Fruit fly (Drosophila melanogaster) whole organism, larva: ENCODE data around the gene CG4962.
A peak's percentile ranks its signal among the peaks of the same experiment; 100 is the strongest.

ENCODE experiments used
- noc ChIP-seq: fragments of 200-800 bp; sonication (Bioruptor generic); optimal IDR thresholded peaks from 3 replicates; lab custom pipeline; 2019; ENCODE audit warnings: missing biosample characterization, mild to moderate bottlenecking, missing genetic modification characterization, moderate library complexity

Gene CG4962

DNA sequence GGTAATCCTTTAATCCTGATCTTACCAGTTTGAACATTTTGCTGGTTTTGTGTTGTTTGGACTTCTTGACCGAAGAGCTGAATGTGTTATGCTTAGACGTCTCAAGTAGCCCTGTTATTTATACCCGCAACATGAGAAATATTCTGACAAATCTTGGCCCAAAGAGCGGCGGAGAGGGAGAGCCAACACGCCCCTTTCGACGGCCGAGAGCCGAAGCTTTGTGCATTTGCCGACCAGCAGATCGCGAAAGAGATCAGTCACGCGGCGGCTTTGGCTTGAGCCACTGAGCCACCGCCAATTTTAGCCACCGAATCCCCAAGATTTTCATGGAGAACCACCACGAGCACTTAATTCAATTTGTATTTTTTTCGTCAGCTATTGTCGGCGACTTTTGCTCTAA is at the start of gene CG4962:
Gene CG4962, minus strand, starts transcription at position 101 of the 400 bp plus-strand sequence.
- TF ChIP-seq noc = no peak

- TF ChIP-seq noc = no peak
Measured at dm6 chr3L:16339873-16340272, 44.5 kb upstream of the CG4962 start.

DNA sequence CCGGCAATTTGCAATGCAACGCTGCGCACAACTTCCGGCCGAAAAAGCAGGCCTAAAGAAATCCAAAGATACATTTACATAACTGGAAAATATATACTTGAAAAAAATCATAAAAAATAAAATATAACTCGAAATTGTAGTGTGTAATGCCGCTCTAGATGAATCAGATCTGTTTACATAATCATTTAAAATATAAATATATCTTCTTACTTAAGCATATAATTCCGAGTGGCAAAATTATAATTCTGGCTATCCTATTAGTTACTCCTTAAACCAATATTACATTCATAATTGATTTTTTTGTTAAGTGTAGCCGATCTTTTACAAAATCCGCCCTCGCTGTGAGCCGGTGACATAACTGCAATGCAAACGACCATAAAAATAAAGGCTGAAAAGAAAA is 44.1 kb upstream of the CG4962 start:
- no peak for TF ChIP-seq noc

dm6 chr3L:16338703-16339102 is 43.4 kb upstream of the CG4962 start, which contains the start of gene CG4998:
CG4998 (plus strand) TSS chr3L:16339003.
- TF ChIP-seq noc = no peak

DNA sequence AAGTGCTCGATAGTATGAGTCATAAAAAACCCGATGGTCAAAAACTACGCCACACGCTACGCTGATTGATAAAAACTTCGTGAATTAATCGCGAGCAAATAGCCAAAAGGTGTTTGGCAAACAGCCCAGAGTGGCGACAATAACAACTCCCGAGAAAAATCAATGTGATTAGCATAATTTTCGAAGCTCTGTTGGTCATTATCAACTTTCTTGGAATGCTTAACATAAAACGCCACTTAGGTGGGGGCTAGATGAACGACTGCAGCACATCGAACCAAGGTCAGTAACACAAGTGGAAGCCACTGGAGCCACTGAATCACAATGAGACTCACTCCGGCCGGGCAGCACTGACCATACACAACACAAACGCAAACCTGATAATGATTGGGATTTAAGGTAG is 42.4 kb upstream of the CG4962 start:
- no peak for TF ChIP-seq noc

DNA sequence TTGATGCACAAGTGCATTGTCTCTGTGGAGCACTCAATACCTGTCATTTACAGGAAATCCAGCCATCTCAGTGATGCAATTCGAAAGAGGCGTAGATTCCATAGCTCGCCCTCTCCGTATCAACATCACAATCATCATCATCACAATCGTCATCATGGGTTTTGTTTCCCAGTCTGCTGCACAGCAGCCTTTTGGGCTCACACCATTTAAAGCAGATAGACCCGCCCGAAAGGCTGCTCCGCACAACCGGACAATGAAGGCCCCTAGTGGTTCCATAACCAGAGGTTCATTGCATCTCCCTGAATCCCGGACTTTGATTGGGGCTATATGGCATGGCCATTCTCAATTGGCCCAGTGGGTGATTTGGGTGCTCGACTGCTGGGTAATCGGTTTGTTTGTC is 39.5 kb upstream of the CG4962 start:
- TF ChIP-seq noc = no peak

DNA sequence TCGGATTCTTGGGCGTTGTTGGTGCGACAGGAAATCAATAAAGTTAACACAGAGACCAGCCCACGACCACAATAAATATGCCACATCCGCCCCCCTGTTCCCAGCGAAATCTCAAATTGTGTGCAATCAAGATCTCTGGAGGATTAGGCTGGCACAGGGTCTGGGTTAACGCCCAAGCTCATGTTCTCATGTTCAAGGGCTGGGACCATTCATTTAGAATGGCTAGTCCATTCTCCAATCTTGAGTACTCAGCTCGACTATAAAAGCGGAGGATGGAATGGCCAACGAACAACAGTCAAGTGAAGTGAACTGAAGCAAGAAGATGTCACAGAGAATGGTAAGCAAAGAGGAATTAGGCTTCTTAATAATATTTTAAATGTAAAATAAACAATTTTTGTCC is 37.7 kb upstream of the CG4962 start, which contains the start of gene CG13056:
Gene CG13056, plus strand, starts transcription at position 301 of the 400 bp plus-strand sequence.
- TF ChIP-seq noc = no peak

- TF ChIP-seq noc = no peak
Measured at dm6 chr3L:16331633-16332032, 36.3 kb upstream of the CG4962 start, which contains the start of gene retinin. retinin (plus strand) TSS chr3L:16331933.

DNA sequence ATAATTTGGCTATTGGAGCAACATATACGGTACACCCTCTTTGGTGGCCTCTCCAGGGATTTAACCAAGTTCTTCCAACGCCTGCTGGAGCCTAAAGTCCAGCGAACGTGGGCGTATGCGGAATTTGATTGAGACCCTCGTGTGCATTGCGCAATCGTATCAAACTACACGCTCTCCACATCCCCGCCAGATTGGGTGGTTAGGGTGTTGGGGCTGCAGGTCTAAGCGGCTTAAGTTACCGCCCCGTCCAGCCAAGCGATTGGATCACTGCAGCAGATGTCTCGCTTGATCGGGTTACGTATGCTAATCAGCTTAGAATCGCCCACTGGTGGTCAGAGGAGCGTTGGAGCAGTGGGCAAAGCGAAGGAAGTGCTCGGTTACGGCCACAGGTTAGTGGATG is 35.4 kb upstream of the CG4962 start, which contains the start of gene CG33060:
Gene CG33060, plus strand, starts transcription at position 301 of the 400 bp plus-strand sequence.
- no peak for TF ChIP-seq noc

DNA sequence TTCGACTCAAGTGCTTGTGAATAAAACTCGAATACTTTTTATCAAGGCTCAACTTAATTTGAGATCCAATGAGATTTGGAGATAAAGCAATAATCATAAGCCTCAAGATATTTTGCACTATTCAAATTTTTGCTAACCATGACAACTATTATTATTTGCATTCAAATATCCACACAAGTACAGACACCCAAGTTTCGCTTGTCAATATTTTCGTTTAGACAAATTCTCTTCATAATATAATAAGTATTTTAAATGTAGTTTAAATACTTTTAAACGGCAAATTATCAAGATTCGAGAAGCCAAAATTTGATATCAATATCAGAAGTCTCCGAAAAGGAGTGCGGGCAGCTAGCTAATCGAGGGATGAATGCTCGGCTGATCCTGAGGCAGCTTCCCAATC is 34.1 kb upstream of the CG4962 start, which contains the start of gene CG33061:
Gene CG33061, plus strand, starts transcription at position 301 of the 400 bp plus-strand sequence.
- TF ChIP-seq noc = no peak

DNA sequence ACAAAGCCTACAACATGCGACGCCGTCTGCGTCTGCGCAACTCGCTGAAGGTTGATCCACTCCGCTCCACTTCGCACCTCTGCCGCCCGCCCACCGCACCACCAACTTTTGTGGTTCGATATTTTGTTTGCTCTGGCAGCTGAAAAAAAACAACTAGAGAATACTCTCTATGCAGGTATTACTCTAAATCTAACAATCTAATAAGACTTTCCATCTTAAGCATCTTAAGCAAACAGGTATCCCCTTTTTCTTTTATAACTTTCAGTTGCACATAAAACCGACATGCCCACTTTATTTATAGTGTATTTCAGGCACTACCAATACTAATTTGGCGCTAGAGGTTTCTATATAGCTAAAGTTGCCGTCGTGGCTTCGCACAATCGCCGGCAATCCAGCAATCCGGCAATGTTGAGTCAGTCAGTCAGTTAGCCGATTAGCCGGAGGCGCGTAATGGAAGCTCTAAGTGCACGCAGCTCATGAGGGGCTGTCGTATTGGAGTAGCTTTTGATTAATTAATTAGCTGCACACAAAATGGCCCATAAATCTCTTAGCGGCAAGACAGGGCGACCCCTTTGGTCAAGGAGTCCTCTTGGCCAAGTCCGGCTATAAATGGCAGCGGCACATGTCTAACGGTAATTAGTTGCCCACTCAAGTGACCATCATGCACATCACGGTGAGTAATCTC is 33.0 kb upstream of the CG4962 start, which contains the start of gene CG13058:
Gene CG13058, plus strand, starts transcription at position 635 of the 685 bp plus-strand sequence.
- TF ChIP-seq noc = peak; percentile 75

- TF ChIP-seq noc = no peak
Measured at dm6 chr3L:16327776-16328175, 32.4 kb upstream of the CG4962 start, which contains the start of gene CG13038. CG13038 (minus strand) TSS chr3L:16327893.

DNA sequence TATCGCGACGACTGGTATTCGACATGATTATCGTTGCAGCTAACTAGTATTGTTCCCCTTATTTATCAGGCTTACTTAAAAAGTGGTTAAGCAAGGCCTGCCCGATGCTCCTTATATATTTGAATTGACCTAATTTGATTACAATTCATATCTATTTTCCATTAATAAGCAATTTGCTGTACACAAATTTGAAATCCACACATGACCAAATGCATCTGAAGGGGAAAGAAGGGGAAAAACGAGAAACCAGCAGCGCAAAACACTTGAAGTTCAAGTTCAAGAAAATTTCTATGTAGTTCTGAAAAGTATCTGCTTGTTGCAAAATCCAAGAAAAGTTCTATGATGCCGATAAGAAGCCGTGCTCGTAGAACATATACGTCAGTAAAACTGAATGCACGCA is 31.3 kb upstream of the CG4962 start, which contains the start of the genes CG13040 and CG13039:
Gene CG13040, minus strand, starts transcription at position 101 of the 400 bp plus-strand sequence.
Gene CG13039, minus strand, starts transcription at position 106 of the 400 bp plus-strand sequence.
- TF ChIP-seq noc = no peak

- TF ChIP-seq noc = no peak
Measured at dm6 chr3L:16323372-16323771, 28.0 kb upstream of the CG4962 start, which contains the start of gene CG13059. CG13059 (plus strand) TSS chr3L:16323672.

dm6 chr3L:16321172-16321571 is 25.8 kb upstream of the CG4962 start, which contains the start of gene CG42718:
CG42718 (minus strand) TSS chr3L:16321272.
- TF ChIP-seq noc = no peak

dm6 chr3L:16319399-16319906 is 24.1 kb upstream of the CG4962 start, which contains the start of the genes CG13041 and CG13060:
CG13041 (minus strand) TSS chr3L:16319526.
CG13060 (plus strand) TSS chr3L:16319856.
- no peak for TF ChIP-seq noc

DNA sequence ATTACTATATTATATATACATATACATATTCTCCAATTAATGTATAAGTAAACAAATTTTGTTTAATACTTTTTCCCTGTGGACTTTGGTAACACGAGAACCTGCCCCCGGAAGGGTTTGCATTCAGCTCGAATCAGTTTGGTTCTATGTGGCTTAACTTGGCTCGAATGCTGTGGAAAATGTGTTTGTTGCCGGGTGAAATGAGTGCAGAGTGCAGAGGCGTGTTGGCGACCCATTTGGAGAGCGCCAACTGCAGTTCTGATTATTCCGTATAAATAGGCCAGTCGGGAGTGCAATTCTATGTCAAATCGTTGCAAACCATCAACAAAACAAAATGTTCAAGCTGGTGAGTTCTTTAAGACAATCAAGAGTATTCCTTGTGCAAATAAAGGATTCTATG is 22.4 kb upstream of the CG4962 start, which contains the start of gene Nplp3:
Gene Nplp3, plus strand, starts transcription at position 301 of the 400 bp plus-strand sequence.
- no peak for TF ChIP-seq noc
